Fruit fly (Drosophila melanogaster) whole organism, embryonic: ENCODE measurements around the gene Tob.

Experiments
- Atf-2 ChIP-seq: fragments of 200-800 bp; sonication (Bioruptor generic); optimal IDR thresholded peaks from 2 replicates; lab custom pipeline; 2016; ENCODE audit warnings: missing biosample characterization, missing genetic modification characterization
- CG10462 ChIP-seq: fragments of 200-800 bp; sonication (Bioruptor generic); optimal IDR thresholded peaks from 2 replicates; lab custom pipeline; 2016; ENCODE audit warnings: missing biosample characterization, missing genetic modification characterization
- CG10959 ChIP-seq: fragments of 200-800 bp; sonication (Bioruptor generic); IDR thresholded peaks from 2 replicates; pipeline ENCODE4 v1.3.6; 2022; ENCODE audit warnings: missing biosample characterization, missing genetic modification characterization
- CG10979 ChIP-seq: fragments of 200-800 bp; sonication (Bioruptor generic); optimal IDR thresholded peaks from 2 replicates; lab custom pipeline; 2018; ENCODE audit warnings: missing biosample characterization, mild to moderate bottlenecking, missing genetic modification characterization, moderate library complexity
- CG11560 ChIP-seq: fragments of 200-800 bp; sonication (Bioruptor generic); IDR thresholded peaks from 3 replicates; pipeline ENCODE4 v1.3.6; 2022; ENCODE audit warnings: missing biosample characterization, missing genetic modification characterization
- CG12104 ChIP-seq: fragments of 200-800 bp; sonication (Bioruptor generic); optimal IDR thresholded peaks from 3 replicates; lab custom pipeline; 2016; ENCODE audit warnings: missing biosample characterization, missing genetic modification characterization
- CG13296 ChIP-seq: fragments of 200-800 bp; sonication (Bioruptor generic); optimal IDR thresholded peaks from 3 replicates; lab custom pipeline; 2018; ENCODE audit warnings: missing biosample characterization, mild to moderate bottlenecking, missing genetic modification characterization
- CG14014 ChIP-seq: fragments of 200-800 bp; sonication (Bioruptor generic); IDR thresholded peaks from 2 replicates; pipeline ENCODE4 v1.3.6; 2022; ENCODE audit warnings: missing biosample characterization, missing genetic modification characterization
- CG14860 ChIP-seq: fragments of 200-800 bp; sonication (Bioruptor generic); IDR thresholded peaks from 3 replicates; pipeline ENCODE4 v1.3.6; 2022; ENCODE audit warnings: missing biosample characterization, missing genetic modification characterization; ENCODE audit not compliant: partially characterized antibody
- CG15514 ChIP-seq: fragments of 200-800 bp; sonication (Bioruptor generic); optimal IDR thresholded peaks from 3 replicates; lab custom pipeline; 2017; ENCODE audit warnings: missing biosample characterization, missing genetic modification characterization, mild to moderate bottlenecking, moderate library complexity, missing genetic modification reagents
- CG15601 ChIP-seq: fragments of 200-800 bp; sonication (Bioruptor generic); optimal IDR thresholded peaks from 3 replicates; lab custom pipeline; 2019; ENCODE audit warnings: missing biosample characterization, mild to moderate bottlenecking, missing genetic modification characterization, moderate library complexity
- CG16813 ChIP-seq: fragments of 200-800 bp; sonication (Bioruptor generic); IDR thresholded peaks from 3 replicates; pipeline ENCODE4 v1.3.6; 2022; ENCODE audit warnings: missing biosample characterization, missing genetic modification characterization; ENCODE audit not compliant: partially characterized antibody
- CG17361 ChIP-seq: fragments of 200-800 bp; sonication (Bioruptor generic); IDR thresholded peaks from 3 replicates; pipeline ENCODE4 v1.3.6; 2022; ENCODE audit warnings: missing biosample characterization, missing genetic modification characterization
- CG17829 ChIP-seq: fragments of 200-800 bp; optimal IDR thresholded peaks from 2 replicates; lab custom pipeline; 2019; ENCODE audit warnings: missing biosample characterization, mild to moderate bottlenecking, missing genetic modification characterization, moderate library complexity
- CG31441 ChIP-seq: fragments of 200-800 bp; sonication (Bioruptor generic); IDR thresholded peaks from 2 replicates; pipeline ENCODE4 v1.3.6; 2022; ENCODE audit warnings: missing biosample characterization, missing genetic modification characterization
- CG33557 ChIP-seq: fragments of 200-800 bp; sonication (Bioruptor generic); optimal IDR thresholded peaks from 2 replicates; lab custom pipeline; 2019; ENCODE audit warnings: missing biosample characterization, mild to moderate bottlenecking, missing genetic modification characterization, moderate library complexity
- CG4282 ChIP-seq: fragments of 200-800 bp; sonication (Bioruptor generic); optimal IDR thresholded peaks from 2 replicates; lab custom pipeline; 2016; ENCODE audit warnings: missing biosample characterization, missing genetic modification characterization
- CG4360 ChIP-seq: fragments of 200-800 bp; sonication (Bioruptor generic); IDR thresholded peaks from 2 replicates; pipeline ENCODE4 v1.3.6; 2022; ENCODE audit warnings: missing biosample characterization, missing genetic modification characterization
- CG4730 ChIP-seq: fragments of 200-800 bp; sonication (Bioruptor generic); IDR thresholded peaks from 2 replicates; pipeline ENCODE4 v1.3.6; 2022; ENCODE audit warnings: missing biosample characterization, missing genetic modification characterization
- CG5953 ChIP-seq: fragments of 200-800 bp; sonication (Bioruptor generic); IDR thresholded peaks from 2 replicates; pipeline ENCODE4 v1.3.6; 2022; ENCODE audit warnings: missing biosample characterization, missing genetic modification characterization
- CG6272 ChIP-seq: fragments of 200-800 bp; sonication (Bioruptor generic); IDR thresholded peaks from 2 replicates; pipeline ENCODE4 v1.3.6; 2022; ENCODE audit warnings: missing biosample characterization, missing genetic modification characterization
- E2f1 ChIP-seq: fragments of 200-800 bp; sonication (Bioruptor generic); IDR thresholded peaks from 2 replicates; pipeline ENCODE4 v1.3.6; 2022; ENCODE audit warnings: missing biosample characterization, missing genetic modification characterization
- HHEX ChIP-seq: fragments of 200-800 bp; sonication (Bioruptor generic); optimal IDR thresholded peaks from 3 replicates; lab custom pipeline; 2017; ENCODE audit warnings: missing biosample characterization, mild to moderate bottlenecking, missing genetic modification characterization, missing genetic modification reagents
- Kr ChIP-seq: fragments of 200-800 bp; sonication (Bioruptor generic); optimal IDR thresholded peaks from 2 replicates; lab custom pipeline; 2017; ENCODE audit warnings: missing biosample characterization, mild to moderate bottlenecking, missing genetic modification characterization
- MESR4 ChIP-seq: fragments of 200-800 bp; sonication (Bioruptor generic); optimal IDR thresholded peaks from 2 replicates; lab custom pipeline; 2018; ENCODE audit warnings: missing biosample characterization, mild to moderate bottlenecking, missing genetic modification characterization, moderate library complexity
- Max ChIP-seq: fragments of 200-800 bp; sonication (Bioruptor generic); optimal IDR thresholded peaks from 2 replicates; lab custom pipeline; 2016; ENCODE audit warnings: missing biosample characterization, mild to moderate bottlenecking, missing genetic modification characterization
- Nf-YC ChIP-seq: fragments of 200-800 bp; optimal IDR thresholded peaks from 3 replicates; lab custom pipeline; 2019; ENCODE audit warnings: missing biosample characterization, mild to moderate bottlenecking, missing genetic modification characterization, moderate library complexity
- PHDP ChIP-seq: fragments of 200-800 bp; sonication (Bioruptor generic); optimal IDR thresholded peaks from 3 replicates; lab custom pipeline; 2018; ENCODE audit warnings: missing biosample characterization, mild to moderate bottlenecking, missing genetic modification characterization, moderate library complexity
- Ravus ChIP-seq: fragments of 200-800 bp; sonication (Bioruptor generic); IDR thresholded peaks from 2 replicates; pipeline ENCODE4 v1.3.6; 2022; ENCODE audit warnings: missing biosample characterization, missing genetic modification characterization
- Spps ChIP-seq: fragments of 200-800 bp; sonication (Bioruptor generic); optimal IDR thresholded peaks from 2 replicates; lab custom pipeline; 2018; ENCODE audit warnings: missing biosample characterization, mild to moderate bottlenecking, missing genetic modification characterization
- Xrp1 ChIP-seq: fragments of 200-800 bp; sonication (Bioruptor generic); IDR thresholded peaks from 2 replicates; pipeline ENCODE4 v1.3.6; 2022; ENCODE audit warnings: missing biosample characterization, missing genetic modification characterization
- ac ChIP-seq: fragments of 200-800 bp; sonication (Bioruptor generic); optimal IDR thresholded peaks from 3 replicates; lab custom pipeline; 2017; ENCODE audit warnings: missing biosample characterization, mild to moderate bottlenecking, missing genetic modification characterization
- bigmax ChIP-seq: fragments of 200-800 bp; sonication (Bioruptor generic); optimal IDR thresholded peaks from 2 replicates; lab custom pipeline; 2018; ENCODE audit warnings: missing biosample characterization, mild to moderate bottlenecking, missing genetic modification characterization
- btn ChIP-seq: fragments of 200-800 bp; sonication (Bioruptor generic); optimal IDR thresholded peaks from 2 replicates; lab custom pipeline; 2016; ENCODE audit warnings: missing biosample characterization, missing genetic modification characterization
- chn ChIP-seq: fragments of 200-800 bp; sonication (Bioruptor generic); optimal IDR thresholded peaks from 2 replicates; lab custom pipeline; 2016; ENCODE audit warnings: missing biosample characterization, missing genetic modification characterization
- dm ChIP-seq: fragments of 200-800 bp; sonication (Bioruptor generic); optimal IDR thresholded peaks from 3 replicates; lab custom pipeline; 2016; ENCODE audit warnings: missing biosample characterization, missing genetic modification characterization
- ems ChIP-seq: fragments of 200-800 bp; sonication (Bioruptor generic); optimal IDR thresholded peaks from 3 replicates; lab custom pipeline; 2016; ENCODE audit warnings: missing biosample characterization, missing genetic modification characterization
- grn ChIP-seq: fragments of 200-800 bp; sonication (Bioruptor generic); optimal IDR thresholded peaks from 3 replicates; lab custom pipeline; 2017; ENCODE audit warnings: missing biosample characterization, missing genetic modification characterization
- gt ChIP-seq: fragments of 200-800 bp; sonication (Bioruptor generic); IDR thresholded peaks from 2 replicates; pipeline ENCODE4 v1.3.6; 2022; ENCODE audit warnings: missing biosample characterization, missing genetic modification characterization
- hb ChIP-seq: fragments of 200-800 bp; sonication (Bioruptor generic); IDR thresholded peaks from 3 replicates; pipeline ENCODE4 v1.3.6; 2022; ENCODE audit warnings: missing biosample characterization, missing genetic modification characterization; ENCODE audit not compliant: partially characterized antibody
- hkb ChIP-seq, 2 experiments: fragments of 200-800 bp in 1 of 2; fragments of >200 bp in 1 of 2; sonication (Bioruptor generic) in 1 of 2; IDR thresholded peaks in 1 of 2; optimal IDR thresholded peaks in 1 of 2; 2 replicates each; pipeline versions ENCODE4 v1.3.6 to Lab custom; 2017 to 2022; ENCODE audit warnings: missing biosample characterization in 1 of 2, missing genetic modification characterization in 1 of 2
- maf-S ChIP-seq: fragments of 200-800 bp; sonication (Bioruptor generic); optimal IDR thresholded peaks from 2 replicates; lab custom pipeline; 2016; ENCODE audit warnings: missing biosample characterization, missing genetic modification characterization
- pho ChIP-seq: fragments of 200-800 bp; sonication (Bioruptor generic); optimal IDR thresholded peaks from 2 replicates; lab custom pipeline; 2016; ENCODE audit warnings: missing biosample characterization, missing genetic modification characterization
- sna ChIP-seq: fragments of 200-800 bp; sonication (Bioruptor generic); IDR thresholded peaks from 2 replicates; pipeline ENCODE4 v1.3.6; 2022; ENCODE audit warnings: missing biosample characterization, missing genetic modification characterization; ENCODE audit not compliant: partially characterized antibody
- stwl ChIP-seq: fragments of 200-800 bp; sonication (Bioruptor generic); optimal IDR thresholded peaks from 3 replicates; lab custom pipeline; 2018; ENCODE audit warnings: missing biosample characterization, mild to moderate bottlenecking, missing genetic modification characterization, moderate library complexity
- tin ChIP-seq: fragments of 200-800 bp; sonication (Bioruptor generic); optimal IDR thresholded peaks from 3 replicates; lab custom pipeline; 2016; ENCODE audit warnings: missing biosample characterization, missing genetic modification characterization
- vvl ChIP-seq: fragments of 200-800 bp; sonication (Bioruptor generic); IDR thresholded peaks from 2 replicates; pipeline ENCODE4 v1.3.6; 2022; ENCODE audit warnings: missing biosample characterization, missing genetic modification characterization
- wdn ChIP-seq: fragments of 200-800 bp; sonication (Bioruptor generic); IDR thresholded peaks from 2 replicates; pipeline ENCODE4 v1.3.6; 2022; ENCODE audit warnings: missing biosample characterization, missing genetic modification characterization

Tob gene

DNA sequence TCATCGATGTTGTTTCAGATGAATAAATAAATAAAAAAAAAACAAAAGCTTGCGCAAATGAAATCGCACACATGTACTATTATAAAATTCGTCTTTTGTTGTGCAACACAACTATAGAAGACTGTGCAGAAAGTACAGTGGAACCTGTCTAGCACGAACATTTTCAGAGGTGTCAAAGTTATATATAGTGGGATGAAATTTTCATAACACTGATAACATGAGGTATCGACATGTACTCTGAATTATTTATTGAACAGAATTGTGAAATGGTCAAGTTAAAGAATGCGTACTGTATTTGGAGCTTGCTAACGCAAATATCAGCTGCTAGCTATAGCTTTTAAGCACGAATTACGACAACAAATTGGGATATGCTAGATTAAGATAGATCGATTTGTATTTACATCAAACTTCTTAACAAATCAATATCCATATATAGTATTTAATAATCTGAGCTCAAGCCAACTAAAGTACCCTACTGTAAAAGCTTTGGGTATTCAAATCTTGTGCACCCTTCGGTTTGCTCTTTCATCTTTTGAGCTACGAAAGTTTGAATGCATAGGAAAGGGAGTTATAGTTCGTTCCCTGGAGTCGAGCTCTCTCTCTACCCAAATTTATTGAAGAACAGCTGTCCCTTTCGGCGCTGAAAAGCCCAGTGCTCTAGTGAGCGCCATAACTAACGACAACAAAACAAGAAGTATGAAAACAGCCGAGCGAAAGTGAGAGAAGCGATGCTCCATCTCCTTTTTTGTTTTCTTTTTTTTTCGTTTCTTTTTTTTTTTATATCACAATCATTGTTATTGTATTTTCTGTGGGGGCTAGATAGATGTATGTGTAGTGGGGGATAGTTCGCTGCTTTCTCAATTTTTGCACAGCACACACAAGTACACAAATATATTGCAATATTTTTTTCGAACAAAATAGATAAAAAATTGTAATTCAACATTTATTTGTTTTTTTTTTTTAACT, 833 bp downstream of the Tob start (continued):
- TF ChIP-seq CG14014 (GFP tag; lab: Robert Waterston, UW), result peak; percentile 94
- TF ChIP-seq bigmax (GFP tag; lab: Kevin White, UChicago), result no peak
- peak; percentile 93 for TF ChIP-seq PHDP
- peak; percentile 78 for TF ChIP-seq CG4730 (GFP tag; lab: Robert Waterston, UW)
- TF ChIP-seq hkb (optimal IDR thresholded peaks at IDR 0.05; lab: Kevin White, UChicago), result no peak
- TF ChIP-seq hkb (GFP tag; IDR thresholded peaks at IDR 0.05; lab: Robert Waterston, UW), result peak; percentile 89
- peak; percentile 74 for TF ChIP-seq CG10959 (GFP tag; lab: Robert Waterston, UW)
- peak; percentile 85 for TF ChIP-seq CG17361
- TF ChIP-seq stwl (tag; lab: Kevin White, UChicago), result no peak
- peak; percentile 87 for TF ChIP-seq tin (GFP tag; lab: Kevin White, UChicago)
- peak; percentile 83 for TF ChIP-seq ems (GFP tag; lab: Kevin White, UChicago)
- peak; percentile 58 for TF ChIP-seq CG15601 (tag; lab: Kevin White, UChicago)
- peak; percentile 90 for TF ChIP-seq wdn (GFP tag; lab: Robert Waterston, UW)
- peak; percentile 87 for TF ChIP-seq maf-S (GFP tag; lab: Kevin White, UChicago)
- peak; percentile 86 for TF ChIP-seq Max (GFP tag; lab: Kevin White, UChicago)
- TF ChIP-seq CG5953, result peak; percentile 80
- peak; percentile 83 for TF ChIP-seq Xrp1 (GFP tag; lab: Robert Waterston, UW)
- TF ChIP-seq CG17829 (tag; lab: Kevin White, UChicago), result peak; percentile 77
- TF ChIP-seq Nf-YC, result peak; percentile 81
- peak; percentile 12 for TF ChIP-seq ac (GFP tag; lab: Kevin White, UChicago)
- peak; percentile 78 for TF ChIP-seq CG15514
- TF ChIP-seq CG14860 (GFP tag; lab: Robert Waterston, UW), result no peak
- TF ChIP-seq HHEX (GFP tag; lab: Kevin White, UChicago), result peak; percentile 90
- TF ChIP-seq Atf-2 (GFP tag; lab: Kevin White, UChicago), result peak; percentile 84
- peak; percentile 45 for TF ChIP-seq CG10462
- TF ChIP-seq Ravus (GFP tag; lab: Robert Waterston, UW), result peak; percentile 71
- peak; percentile 68 for TF ChIP-seq CG6272 (GFP tag; lab: Robert Waterston, UW)
- TF ChIP-seq Kr (GFP tag; lab: Kevin White, UChicago), result no peak
- no peak; the same call in 1 of the 2 replicates for TF ChIP-seq gt (GFP tag; lab: Robert Waterston, UW)
- peak; percentile 89 for TF ChIP-seq pho (GFP tag; lab: Kevin White, UChicago)
- TF ChIP-seq E2f1, result peak; percentile 92
- TF ChIP-seq CG31441 (GFP tag; lab: Robert Waterston, UW), result peak; percentile 80
- no peak for TF ChIP-seq CG16813 (GFP tag; lab: Robert Waterston, UW)
- TF ChIP-seq CG33557, result peak; percentile 37
- no peak for TF ChIP-seq hb (GFP tag; lab: Robert Waterston, UW)
- TF ChIP-seq CG11560 (tag; lab: Robert Waterston, UW), result peak; percentile 71
- TF ChIP-seq vvl (GFP tag; lab: Robert Waterston, UW), result peak; percentile 95
- TF ChIP-seq sna, result no peak
- TF ChIP-seq dm, result peak; percentile 63
- TF ChIP-seq CG4282, result peak; percentile 81
- TF ChIP-seq grn (GFP tag; lab: Kevin White, UChicago), result no peak
- TF ChIP-seq CG13296, result peak; percentile 93
- no peak for TF ChIP-seq CG4360
- TF ChIP-seq btn, result peak; percentile 80
- peak; percentile 77 for TF ChIP-seq chn (GFP tag; lab: Kevin White, UChicago)
- peak; percentile 38 for TF ChIP-seq MESR4 (GFP tag; lab: Kevin White, UChicago)
- TF ChIP-seq CG12104 (GFP tag; lab: Kevin White, UChicago), result peak; percentile 75
- TF ChIP-seq Spps (tag; lab: Kevin White, UChicago), result peak; percentile 37
- peak; percentile 72 for TF ChIP-seq CG10979
